Fruit fly (Drosophila melanogaster) whole organism, embryonic: Measurements from ENCODE around the gene CG12640.

Experiments
- Atf3 ChIP-seq: fragments of 200-800 bp; sonication (Bioruptor generic); optimal IDR thresholded peaks from 3 replicates; lab custom pipeline; 2016; ENCODE audit warnings: missing biosample characterization, missing genetic modification characterization
- Bdp1 ChIP-seq: fragments of 200-800 bp; sonication (Bioruptor generic); optimal IDR thresholded peaks from 3 replicates; lab custom pipeline; 2016; ENCODE audit warnings: missing biosample characterization, missing genetic modification characterization
- Blimp-1 ChIP-seq: fragments of 200-800 bp; sonication (Bioruptor generic); optimal IDR thresholded peaks from 3 replicates; lab custom pipeline; 2018; ENCODE audit warnings: missing biosample characterization, missing genetic modification characterization, mild to moderate bottlenecking, moderate library complexity, missing genetic modification reagents
- Bteb2 ChIP-seq: fragments of 200-800 bp; sonication (Bioruptor generic); optimal IDR thresholded peaks from 2 replicates; lab custom pipeline; 2016; ENCODE audit warnings: missing biosample characterization, missing genetic modification characterization
- CG10366 ChIP-seq: fragments of 200-800 bp; sonication (Bioruptor generic); IDR thresholded peaks from 2 replicates; pipeline ENCODE4 v1.3.6; 2022; ENCODE audit warnings: missing biosample characterization, missing genetic modification characterization
- CG11560 ChIP-seq: fragments of 200-800 bp; sonication (Bioruptor generic); IDR thresholded peaks from 3 replicates; pipeline ENCODE4 v1.3.6; 2022; ENCODE audit warnings: missing biosample characterization, missing genetic modification characterization
- CG12219 ChIP-seq: fragments of 200-800 bp; sonication (Bioruptor generic); optimal IDR thresholded peaks from 3 replicates; lab custom pipeline; 2018; ENCODE audit warnings: missing biosample characterization, mild to moderate bottlenecking, missing genetic modification characterization
- CG13287 ChIP-seq: fragments of 200-800 bp; sonication (Bioruptor generic); IDR thresholded peaks from 2 replicates; pipeline ENCODE4 v1.3.6; 2022; ENCODE audit warnings: missing biosample characterization, missing genetic modification characterization; ENCODE audit not compliant: partially characterized antibody
- CG13424 ChIP-seq: fragments of 200-800 bp; sonication (Bioruptor generic); optimal IDR thresholded peaks from 2 replicates; lab custom pipeline; 2019; ENCODE audit warnings: missing biosample characterization, mild to moderate bottlenecking, missing genetic modification characterization, moderate library complexity
- CG14441 ChIP-seq: fragments of 200-800 bp; sonication (Bioruptor generic); IDR thresholded peaks from 2 replicates; pipeline ENCODE4 v1.3.6; 2022; ENCODE audit warnings: missing biosample characterization, missing genetic modification characterization
- CG15073 ChIP-seq: fragments of 200-800 bp; sonication (Bioruptor generic); optimal IDR thresholded peaks from 2 replicates; lab custom pipeline; 2016; ENCODE audit warnings: missing biosample characterization, missing genetic modification characterization
- CG1602 ChIP-seq: fragments of 200-800 bp; sonication (Bioruptor generic); optimal IDR thresholded peaks from 3 replicates; lab custom pipeline; 2016; ENCODE audit warnings: missing biosample characterization, missing genetic modification characterization
- CG16863 ChIP-seq: fragments of 200-800 bp; sonication (Bioruptor generic); optimal IDR thresholded peaks from 3 replicates; lab custom pipeline; 2016; ENCODE audit warnings: missing biosample characterization, missing genetic modification characterization
- CG18476 ChIP-seq: fragments of 200-800 bp; sonication (Bioruptor generic); optimal IDR thresholded peaks from 2 replicates; lab custom pipeline; 2016; ENCODE audit warnings: missing biosample characterization, mild to moderate bottlenecking, missing genetic modification characterization
- CG2116 ChIP-seq: fragments of 200-800 bp; sonication (Bioruptor generic); optimal IDR thresholded peaks from 3 replicates; lab custom pipeline; 2018; ENCODE audit warnings: missing biosample characterization, mild to moderate bottlenecking, missing genetic modification characterization
- CG43689 ChIP-seq: fragments of 200-800 bp; sonication (Bioruptor generic); IDR thresholded peaks from 2 replicates; pipeline ENCODE4 v1.3.6; 2022; ENCODE audit warnings: missing biosample characterization, missing genetic modification characterization
- CG6683 ChIP-seq: fragments of 200-800 bp; sonication (Bioruptor generic); optimal IDR thresholded peaks from 2 replicates; lab custom pipeline; 2017; ENCODE audit warnings: missing biosample characterization, mild to moderate bottlenecking, missing genetic modification characterization, missing genetic modification reagents
- CG7271 ChIP-seq: fragments of 200-800 bp; sonication (Bioruptor generic); optimal IDR thresholded peaks from 2 replicates; lab custom pipeline; 2018; ENCODE audit warnings: missing biosample characterization, mild to moderate bottlenecking, missing genetic modification characterization, moderate library complexity
- CG7745 ChIP-seq: fragments of 200-800 bp; sonication (Bioruptor generic); optimal IDR thresholded peaks from 2 replicates; lab custom pipeline; 2018; ENCODE audit warnings: missing biosample characterization, mild to moderate bottlenecking, missing genetic modification characterization, moderate library complexity
- CG7963 ChIP-seq: fragments of 200-800 bp; sonication (Bioruptor generic); IDR thresholded peaks from 3 replicates; pipeline ENCODE4 v1.3.6; 2022; ENCODE audit warnings: missing biosample characterization, missing genetic modification characterization; ENCODE audit not compliant: partially characterized antibody
- CrebB ChIP-seq: fragments of 200-800 bp; sonication (Bioruptor generic); optimal IDR thresholded peaks from 3 replicates; lab custom pipeline; 2018; ENCODE audit warnings: missing biosample characterization, mild to moderate bottlenecking, missing genetic modification characterization
- D19B ChIP-seq: fragments of 200-800 bp; sonication (Bioruptor generic); optimal IDR thresholded peaks from 2 replicates; lab custom pipeline; 2017; ENCODE audit warnings: missing biosample characterization, mild to moderate bottlenecking, missing genetic modification characterization
- Dad ChIP-seq: fragments of 200-800 bp; sonication (Bioruptor generic); optimal IDR thresholded peaks from 3 replicates; lab custom pipeline; 2016; ENCODE audit warnings: missing biosample characterization, missing genetic modification characterization
- Dip3 ChIP-seq: fragments of 200-800 bp; sonication (Bioruptor generic); optimal IDR thresholded peaks from 3 replicates; lab custom pipeline; 2016; ENCODE audit warnings: missing biosample characterization, missing genetic modification characterization
- HmgZ ChIP-seq: fragments of 200-800 bp; sonication (Bioruptor generic); optimal IDR thresholded peaks from 2 replicates; lab custom pipeline; 2018; ENCODE audit warnings: missing biosample characterization, mild to moderate bottlenecking, missing genetic modification characterization
- NC2α ChIP-seq: fragments of 200-800 bp; sonication (Bioruptor generic); optimal IDR thresholded peaks from 2 replicates; lab custom pipeline; 2016; ENCODE audit warnings: missing biosample characterization, missing genetic modification characterization
- Nf-YA ChIP-seq: fragments of 200-800 bp; sonication (Bioruptor generic); IDR thresholded peaks from 2 replicates; pipeline ENCODE4 v1.3.6; 2022; ENCODE audit warnings: missing biosample characterization, missing genetic modification characterization
- PHDP ChIP-seq: fragments of 200-800 bp; sonication (Bioruptor generic); optimal IDR thresholded peaks from 3 replicates; lab custom pipeline; 2018; ENCODE audit warnings: missing biosample characterization, mild to moderate bottlenecking, missing genetic modification characterization, moderate library complexity
- Poxn ChIP-seq: fragments of 200-800 bp; sonication (Bioruptor generic); IDR thresholded peaks from 2 replicates; pipeline ENCODE4 v1.3.6; 2022; ENCODE audit warnings: missing biosample characterization, missing genetic modification characterization
- Side ChIP-seq: fragments of 200-800 bp; sonication (Bioruptor generic); optimal IDR thresholded peaks from 2 replicates; lab custom pipeline; 2016; ENCODE audit warnings: missing biosample characterization, missing genetic modification characterization
- Xbp1 ChIP-seq: fragments of 200-800 bp; sonication (Bioruptor generic); optimal IDR thresholded peaks from 3 replicates; lab custom pipeline; 2016; ENCODE audit warnings: missing biosample characterization, mild to moderate bottlenecking, missing genetic modification characterization
- ab ChIP-seq: fragments of 200-800 bp; sonication (Bioruptor generic); optimal IDR thresholded peaks from 2 replicates; lab custom pipeline; 2016; ENCODE audit warnings: missing biosample characterization, missing genetic modification characterization
- dmrt11E ChIP-seq: fragments of 200-800 bp; sonication (Bioruptor generic); optimal IDR thresholded peaks from 3 replicates; lab custom pipeline; 2018; ENCODE audit warnings: missing biosample characterization, mild to moderate bottlenecking, missing genetic modification characterization, moderate library complexity
- dpn ChIP-seq, 2 experiments: fragments of 200-800 bp; sonication (Bioruptor generic); optimal IDR thresholded peaks; 3 replicates each; lab custom pipeline; 2016; ENCODE audit warnings: missing biosample characterization in 2 of 2, missing genetic modification characterization in 2 of 2
- ewg ChIP-seq: fragments of 200-800 bp; sonication (Bioruptor generic); optimal IDR thresholded peaks from 3 replicates; lab custom pipeline; 2017; ENCODE audit warnings: mild to moderate bottlenecking, missing biosample characterization, missing genetic modification reagents, missing genetic modification characterization
- gcm ChIP-seq: fragments of 200-800 bp; sonication (Bioruptor generic); optimal IDR thresholded peaks from 2 replicates; lab custom pipeline; 2019; ENCODE audit warnings: missing biosample characterization, mild to moderate bottlenecking, missing genetic modification characterization, moderate library complexity
- h ChIP-seq: fragments of >200 bp; optimal IDR thresholded peaks from 2 replicates; lab custom pipeline; 2017
- hb ChIP-seq: fragments of 200-800 bp; sonication (Bioruptor generic); IDR thresholded peaks from 3 replicates; pipeline ENCODE4 v1.3.6; 2022; ENCODE audit warnings: missing biosample characterization, missing genetic modification characterization; ENCODE audit not compliant: partially characterized antibody
- hkb ChIP-seq, 2 experiments: fragments of 200-800 bp in 1 of 2; fragments of >200 bp in 1 of 2; sonication (Bioruptor generic) in 1 of 2; IDR thresholded peaks in 1 of 2; optimal IDR thresholded peaks in 1 of 2; 2 replicates each; pipeline versions ENCODE4 v1.3.6 to Lab custom; 2017 to 2022; ENCODE audit warnings: missing biosample characterization in 1 of 2, missing genetic modification characterization in 1 of 2
- luna ChIP-seq: fragments of 200-800 bp; sonication (Bioruptor generic); optimal IDR thresholded peaks from 2 replicates; lab custom pipeline; 2016; ENCODE audit warnings: missing biosample characterization, missing genetic modification characterization
- nau ChIP-seq: fragments of 200-800 bp; sonication (Bioruptor generic); optimal IDR thresholded peaks from 3 replicates; lab custom pipeline; 2017; ENCODE audit warnings: missing biosample characterization, mild to moderate bottlenecking, missing genetic modification characterization, missing genetic modification reagents
- pfk ChIP-seq: fragments of 200-800 bp; sonication (Bioruptor generic); optimal IDR thresholded peaks from 2 replicates; lab custom pipeline; 2018; ENCODE audit warnings: missing biosample characterization, mild to moderate bottlenecking, missing genetic modification characterization, moderate library complexity
- run ChIP-seq: fragments of 200-800 bp; sonication (Bioruptor generic); optimal IDR thresholded peaks from 3 replicates; lab custom pipeline; 2018; ENCODE audit warnings: missing biosample characterization, mild to moderate bottlenecking, missing genetic modification characterization
- scrt ChIP-seq: fragments of 200-800 bp; sonication (Bioruptor generic); optimal IDR thresholded peaks from 2 replicates; lab custom pipeline; 2018; ENCODE audit warnings: missing biosample characterization, mild to moderate bottlenecking, missing genetic modification characterization, moderate library complexity
- sisA ChIP-seq: fragments of 200-800 bp; sonication (Bioruptor generic); IDR thresholded peaks from 2 replicates; pipeline ENCODE4 v1.3.6; 2022; ENCODE audit warnings: missing biosample characterization, missing genetic modification characterization
- slp2 ChIP-seq: fragments of 200-800 bp; sonication (Bioruptor generic); optimal IDR thresholded peaks from 2 replicates; lab custom pipeline; 2016; ENCODE audit warnings: missing biosample characterization, missing genetic modification characterization
- sna ChIP-seq: fragments of 200-800 bp; sonication (Bioruptor generic); IDR thresholded peaks from 2 replicates; pipeline ENCODE4 v1.3.6; 2022; ENCODE audit warnings: missing biosample characterization, missing genetic modification characterization; ENCODE audit not compliant: partially characterized antibody
- sug ChIP-seq: fragments of 200-800 bp; optimal IDR thresholded peaks from 2 replicates; lab custom pipeline; 2019; ENCODE audit warnings: missing biosample characterization, mild to moderate bottlenecking, missing genetic modification characterization, moderate library complexity
- toy ChIP-seq: fragments of 200-800 bp; sonication (Bioruptor generic); IDR thresholded peaks from 2 replicates; pipeline ENCODE4 v1.3.6; 2022; ENCODE audit warnings: missing biosample characterization, missing genetic modification characterization

Gene CG12640

DNA sequence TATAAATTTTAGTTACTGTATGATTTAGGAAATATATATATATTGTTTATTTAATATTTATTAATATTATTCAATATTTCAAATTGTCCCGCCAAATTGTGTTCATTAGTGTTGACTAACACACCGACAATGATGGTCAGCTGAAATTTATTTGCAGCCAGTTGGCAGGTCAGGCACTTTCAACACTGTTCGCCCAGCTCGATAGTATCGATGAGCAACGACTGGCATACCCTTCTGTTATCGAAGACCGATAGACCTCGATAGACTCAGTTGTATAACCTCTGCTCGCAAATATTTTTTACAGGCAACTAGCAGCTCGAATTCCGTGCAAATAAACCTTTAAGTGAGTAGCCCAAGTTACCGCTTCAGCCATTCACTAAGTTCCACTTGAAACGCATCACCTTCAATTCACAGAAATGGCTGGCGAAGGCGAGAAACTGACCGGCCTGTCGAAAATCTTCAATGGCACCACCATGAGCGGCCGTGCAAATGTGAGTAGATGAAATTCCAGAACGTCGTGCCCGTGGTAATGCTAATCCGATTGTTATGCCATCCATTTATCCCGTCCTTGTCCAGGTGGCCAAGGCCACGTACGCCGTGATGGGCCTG is 28.0 kb upstream of the CG12640 start, which contains the start of gene Neb-cGP (continued):
- peak; percentile 90 for TF ChIP-seq hb (GFP tag; lab: Robert Waterston, UW)
- peak; percentile 2 for TF ChIP-seq slp2 (GFP tag; lab: Kevin White, UChicago)
- no peak for TF ChIP-seq nau
- TF ChIP-seq CG7271 (tag; lab: Kevin White, UChicago): no peak
- TF ChIP-seq CG6683 (GFP tag; lab: Kevin White, UChicago): peak; percentile 16
- TF ChIP-seq ewg (GFP tag; lab: Kevin White, UChicago): no peak
- TF ChIP-seq sna: peak; percentile 93
- TF ChIP-seq CG18476 (GFP tag; lab: Kevin White, UChicago): no peak
- peak; percentile 67 for TF ChIP-seq sug (tag; lab: Kevin White, UChicago)
- peak; percentile 55 for TF ChIP-seq PHDP (tag; lab: Kevin White, UChicago)
- no peak for TF ChIP-seq run (tag; lab: Kevin White, UChicago)
- TF ChIP-seq CG7745 (tag; lab: Kevin White, UChicago): no peak
- peak; percentile 88 for TF ChIP-seq CG2116 (GFP tag; lab: Kevin White, UChicago)
- peak; percentile 34; the same call in 1 of the 3 replicates for TF ChIP-seq CG11560 (tag; lab: Robert Waterston, UW)
- TF ChIP-seq CG13424 (tag; lab: Kevin White, UChicago): peak; percentile 46
- no peak for TF ChIP-seq CG43689 (GFP tag; lab: Robert Waterston, UW)
- TF ChIP-seq pfk: peak; percentile 34
- peak; percentile 43 for TF ChIP-seq dmrt11E (tag; lab: Kevin White, UChicago)
- TF ChIP-seq scrt (GFP tag; lab: Kevin White, UChicago): peak; percentile 28
- peak; percentile 61 for TF ChIP-seq Dip3
- TF ChIP-seq dpn (GFP tag; optimal IDR thresholded peaks at IDR 0.05; lab: Kevin White, UChicago): peak; percentile 69 to 79
- TF ChIP-seq Nf-YA: no peak
- no peak for TF ChIP-seq NC2α (GFP tag; lab: Kevin White, UChicago)
- TF ChIP-seq Bdp1 (GFP tag; lab: Kevin White, UChicago): peak; percentile 60
- TF ChIP-seq toy: no peak
- TF ChIP-seq Atf3: peak; percentile 4
- TF ChIP-seq CrebB (tag; lab: Kevin White, UChicago): peak; percentile 36
- TF ChIP-seq Poxn (GFP tag; lab: Robert Waterston, UW): no peak
- TF ChIP-seq gcm (GFP tag; lab: Kevin White, UChicago): no peak
- TF ChIP-seq CG14441 (GFP tag; lab: Robert Waterston, UW): 0 out of 2 replicates have a peak, but pooled peaks have one; percentile 7
- peak; percentile 45; the same call in 1 of the 2 replicates for TF ChIP-seq sisA (GFP tag; lab: Robert Waterston, UW)
- TF ChIP-seq CG1602 (GFP tag; lab: Kevin White, UChicago): peak; percentile 46
- TF ChIP-seq D19B: no peak
- peak; percentile 97 for TF ChIP-seq CG13287
- TF ChIP-seq HmgZ: peak; percentile 88
- no peak for TF ChIP-seq hkb (optimal IDR thresholded peaks at IDR 0.05; lab: Kevin White, UChicago)
- TF ChIP-seq hkb (GFP tag; IDR thresholded peaks at IDR 0.05; lab: Robert Waterston, UW): peak; percentile 52; the same call in 1 of the 2 replicates
- TF ChIP-seq h: no peak
- no peak for TF ChIP-seq CG16863
- TF ChIP-seq CG15073 (GFP tag; lab: Kevin White, UChicago): no peak
- TF ChIP-seq CG10366 (GFP tag; lab: Robert Waterston, UW): peak; percentile 32
- no peak for TF ChIP-seq Blimp-1 (GFP tag; lab: Kevin White, UChicago)
- peak; percentile 71 for TF ChIP-seq Xbp1 (GFP tag; lab: Kevin White, UChicago)
- TF ChIP-seq Dad: peak; percentile 61
- TF ChIP-seq Bteb2 (GFP tag; lab: Kevin White, UChicago): peak; percentile 1
- peak; percentile 96 for TF ChIP-seq CG7963
- TF ChIP-seq Side (GFP tag; lab: Kevin White, UChicago): peak; percentile 60
- no peak for TF ChIP-seq ab
- TF ChIP-seq luna (GFP tag; lab: Kevin White, UChicago): no peak
- TF ChIP-seq CG12219 (GFP tag; lab: Kevin White, UChicago): no peak
